Worm (Caenorhabditis elegans): ENCODE data around the gene ssq-2.

DNA sequence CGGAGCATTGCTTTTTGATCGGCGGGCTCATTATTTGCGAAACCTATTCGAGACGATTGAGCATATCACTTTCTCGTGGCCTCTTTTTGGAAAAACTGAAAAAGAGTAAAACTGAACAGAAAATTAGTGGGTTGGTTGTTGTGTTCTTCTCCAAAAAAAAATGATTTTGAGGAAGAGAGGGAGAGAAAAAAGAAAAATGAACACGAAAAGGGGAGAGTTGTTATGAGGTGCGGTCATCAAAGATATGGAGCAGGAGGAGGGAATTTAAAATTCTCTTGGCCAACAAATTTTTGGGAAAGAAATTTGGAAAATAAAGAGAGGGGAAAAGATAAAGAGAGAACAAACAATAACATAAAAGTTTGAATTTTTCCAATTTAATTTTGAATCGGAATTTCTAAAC lies 49.4 kb downstream of the ssq-2 start, which contains the start of gene hot-9:
- TF ChIP-seq pha-4 (tag; optimal IDR thresholded peaks at IDR 0.05), result no peak
- TF ChIP-seq nhr-237 (tag; optimal IDR thresholded peaks at IDR 0.05), result no peak
- no peak for TF ChIP-seq ces-1 (GFP tag; optimal IDR thresholded peaks at IDR 0.05)
- TF ChIP-seq nhr-76 (tag; optimal IDR thresholded peaks at IDR 0.05), result no peak
- no peak for TF ChIP-seq unc-39 (tag; optimal IDR thresholded peaks at IDR 0.05)
- TF ChIP-seq sptf-1 (tag; optimal IDR thresholded peaks at IDR 0.05), result no peak
- TF ChIP-seq unc-62 (GFP tag; optimal IDR thresholded peaks at IDR 0.05), result no peak
- no peak for TF ChIP-seq snpc-4 (tag; optimal IDR thresholded peaks at IDR 0.05)
- TF ChIP-seq nhr-12 (tag; optimal IDR thresholded peaks at IDR 0.05), result no peak
- TF ChIP-seq flh-1 (GFP tag; optimal IDR thresholded peaks at IDR 0.05), result no peak
- TF ChIP-seq elt-1 (tag; optimal IDR thresholded peaks at IDR 0.05; ENCODE audit: borderline replicate concordance, insufficient read depth), result no peak

Measured in whole organism, mixed stage, embryonic.